Worm (Caenorhabditis elegans) whole organism, late embryonic: ENCODE data around the gene F35D2.2.
A peak's percentile ranks its signal among the peaks of the same experiment; 100 is the strongest.

Experiments used
- C38D4.7 ChIP-seq: fragments of 200-800 bp; sonication (Bioruptor generic); optimal IDR thresholded peaks from 2 replicates; lab custom pipeline; 2018; ENCODE audit warnings: mild to moderate bottlenecking, missing genetic modification characterization, moderate library complexity, missing compliant biosample characterization
- K02D7.2 ChIP-seq: sonication (generic microtip); optimal IDR thresholded peaks from 2 replicates; lab custom pipeline; 2017; ENCODE audit warnings: mild to moderate bottlenecking, missing genetic modification characterization, missing compliant biosample characterization
- K09A11.1 ChIP-seq: sonication (generic microtip); optimal IDR thresholded peaks from 2 replicates; lab custom pipeline; 2017; ENCODE audit warnings: antibody characterized with exemption, mild to moderate bottlenecking, missing genetic modification characterization, missing compliant biosample characterization; ENCODE audit not compliant: insufficient read depth
- T23F11.4 ChIP-seq: fragments of 200-800 bp; sonication (Bioruptor generic); optimal IDR thresholded peaks from 2 replicates; lab custom pipeline; 2018; ENCODE audit warnings: mild to moderate bottlenecking, missing genetic modification characterization, missing compliant biosample characterization
- Y22D7AL.16 ChIP-seq: sonication (generic microtip); optimal IDR thresholded peaks from 2 replicates; lab custom pipeline; 2016; ENCODE audit warnings: missing genetic modification characterization, missing compliant biosample characterization
- ahr-1 ChIP-seq: sonication (generic microtip); optimal IDR thresholded peaks from 2 replicates; lab custom pipeline; 2016; ENCODE audit warnings: missing genetic modification characterization, missing compliant biosample characterization
- ceh-14 ChIP-seq: sonication (generic microtip); optimal IDR thresholded peaks from 2 replicates; lab custom pipeline; 2016; ENCODE audit warnings: missing genotype, missing genetic modification characterization, missing compliant biosample characterization
- ceh-19 ChIP-seq: fragments of 200-800 bp; sonication (Bioruptor generic); optimal IDR thresholded peaks from 2 replicates; lab custom pipeline; 2018; ENCODE audit warnings: mild to moderate bottlenecking, missing genetic modification characterization, missing compliant biosample characterization
- ceh-2 ChIP-seq: sonication (generic microtip); optimal IDR thresholded peaks from 2 replicates; lab custom pipeline; 2016; ENCODE audit warnings: missing genotype, missing genetic modification characterization, missing compliant biosample characterization
- ceh-31 ChIP-seq: sonication (generic microtip); optimal IDR thresholded peaks from 2 replicates; lab custom pipeline; 2016; ENCODE audit warnings: missing genetic modification characterization, missing compliant biosample characterization
- ets-4 ChIP-seq: sonication (generic microtip); optimal IDR thresholded peaks from 2 replicates; lab custom pipeline; 2016; ENCODE audit warnings: missing genetic modification characterization, missing compliant biosample characterization
- fax-1 ChIP-seq: sonication (generic microtip); optimal IDR thresholded peaks from 2 replicates; lab custom pipeline; 2016; ENCODE audit warnings: missing genotype, missing genetic modification characterization, missing compliant biosample characterization
- fkh-10 ChIP-seq: fragments of 150-350 bp; optimal IDR thresholded peaks from 2 replicates; lab custom pipeline; 2014; ENCODE audit warnings: missing biosample characterization, missing genetic modification reagents, missing genetic modification characterization
- fkh-6 ChIP-seq: sonication (generic microtip); optimal IDR thresholded peaks from 2 replicates; lab custom pipeline; 2016; ENCODE audit warnings: missing genetic modification characterization, missing compliant biosample characterization
- hlh-13 ChIP-seq: fragments of 200-800 bp; sonication (Bioruptor generic); optimal IDR thresholded peaks from 2 replicates; lab custom pipeline; 2018; ENCODE audit warnings: mild to moderate bottlenecking, missing genetic modification characterization, missing compliant biosample characterization
- hlh-8 ChIP-seq: sonication (generic microtip); optimal IDR thresholded peaks from 2 replicates; lab custom pipeline; 2016; ENCODE audit warnings: missing genotype, missing genetic modification characterization, missing compliant biosample characterization
- lim-6 ChIP-seq: sonication (generic microtip); optimal IDR thresholded peaks from 2 replicates; lab custom pipeline; 2016; ENCODE audit warnings: missing genetic modification characterization, missing compliant biosample characterization
- mec-3 ChIP-seq: sonication (generic microtip); optimal IDR thresholded peaks from 2 replicates; lab custom pipeline; 2016; ENCODE audit warnings: borderline replicate concordance, missing genetic modification characterization, missing compliant biosample characterization
- nfya-1 ChIP-seq: sonication (generic microtip); optimal IDR thresholded peaks from 2 replicates; lab custom pipeline; 2017; ENCODE audit warnings: missing genetic modification characterization, mild to moderate bottlenecking, missing compliant biosample characterization, antibody characterized with exemption, moderate library complexity
- nhr-232 ChIP-seq: sonication (generic microtip); optimal IDR thresholded peaks from 2 replicates; lab custom pipeline; 2016; ENCODE audit warnings: missing genetic modification characterization, missing compliant biosample characterization
- npax-4 ChIP-seq: sonication (generic microtip); optimal IDR thresholded peaks from 2 replicates; lab custom pipeline; 2016; ENCODE audit warnings: missing genetic modification characterization, missing compliant biosample characterization
- pag-3 ChIP-seq: sonication (generic microtip); optimal IDR thresholded peaks from 2 replicates; lab custom pipeline; 2016; ENCODE audit warnings: missing compliant biosample characterization, missing genetic modification characterization, borderline replicate concordance
- pha-2 ChIP-seq: sonication (generic microtip); optimal IDR thresholded peaks from 2 replicates; lab custom pipeline; 2017; ENCODE audit warnings: mild to moderate bottlenecking, missing genetic modification characterization, missing compliant biosample characterization
- pha-4 ChIP-seq: fragments of 150-350 bp; optimal IDR thresholded peaks from 2 replicates; lab custom pipeline; 2018; ENCODE audit warnings: missing biosample characterization, missing genetic modification reagents, missing genetic modification characterization
- pqm-1 ChIP-seq: sonication (generic microtip); optimal IDR thresholded peaks from 2 replicates; lab custom pipeline; 2016; ENCODE audit warnings: missing genetic modification characterization, missing compliant biosample characterization
- pros-1 ChIP-seq: fragments of 150-350 bp; optimal IDR thresholded peaks from 2 replicates; lab custom pipeline; 2014; ENCODE audit warnings: missing biosample characterization, missing genetic modification reagents, missing genetic modification characterization
- rnt-1 ChIP-seq: sonication (generic microtip); optimal IDR thresholded peaks from 2 replicates; lab custom pipeline; 2016; ENCODE audit warnings: missing genetic modification characterization, missing compliant biosample characterization
- tbx-2 ChIP-seq: sonication (generic microtip); optimal IDR thresholded peaks from 2 replicates; lab custom pipeline; 2016; ENCODE audit warnings: missing genetic modification characterization, missing compliant biosample characterization
- unc-3 ChIP-seq, 2 experiments: fragments of 200-800 bp in 1 of 2; sonication (Bioruptor generic) in 1 of 2; sonication (generic microtip) in 1 of 2; conservative IDR thresholded peaks in 1 of 2; optimal IDR thresholded peaks in 1 of 2; 2 replicates each; pipeline versions ENCODE4 v1.3.6 to Lab custom; 2016 to 2022; ENCODE audit warnings: missing compliant biosample characterization in 2 of 2, missing genetic modification characterization in 2 of 2, missing genetic modification reagents in 1 of 2
- unc-42 ChIP-seq: sonication (generic microtip); optimal IDR thresholded peaks from 2 replicates; lab custom pipeline; 2016; ENCODE audit warnings: missing genotype, missing genetic modification characterization, missing compliant biosample characterization
- unc-55 ChIP-seq: sonication (generic microtip); optimal IDR thresholded peaks from 2 replicates; lab custom pipeline; 2017; ENCODE audit warnings: missing biosample characterization, missing genetic modification reagents, missing genetic modification characterization
- unc-86 ChIP-seq: sonication (generic microtip); optimal IDR thresholded peaks from 2 replicates; lab custom pipeline; 2016; ENCODE audit warnings: missing genetic modification characterization, missing compliant biosample characterization
- zip-5 ChIP-seq: sonication (generic microtip); optimal IDR thresholded peaks from 2 replicates; lab custom pipeline; 2016; ENCODE audit warnings: missing genetic modification characterization, missing compliant biosample characterization

The F35D2.2 gene

ce11 chrII:7537603-7538230, 36.5 kb upstream of the F35D2.2 start, which contains the start of gene nfi-1 (continued):
- TF ChIP-seq pros-1 (no peak), fax-1 (tag; lab: Kevin White, UChicago) (peak; percentile 17)
- TF ChIP-seq, all 69 proteins: peak for 10

- TF ChIP-seq ceh-31 (tag; lab: Kevin White, UChicago) = no peak
- TF ChIP-seq pha-2 (tag; lab: Kevin White, UChicago) = no peak
- TF ChIP-seq K02D7.2 (tag; lab: Kevin White, UChicago) = no peak
- TF ChIP-seq ceh-14 (tag; lab: Kevin White, UChicago) = no peak
- no peak for TF ChIP-seq zip-5 (tag; lab: Kevin White, UChicago)
- TF ChIP-seq Y22D7AL.16 (tag; lab: Kevin White, UChicago) = no peak
- TF ChIP-seq unc-42 = no peak
- TF ChIP-seq fkh-6 (tag; lab: Kevin White, UChicago) = no peak
- TF ChIP-seq ceh-19 (GFP tag; lab: Kevin White, UChicago) = no peak
- no peak for TF ChIP-seq nhr-232
- TF ChIP-seq ahr-1 (tag; lab: Kevin White, UChicago) = no peak
- no peak for TF ChIP-seq mec-3 (tag; lab: Kevin White, UChicago)
- TF ChIP-seq unc-55 = no peak
- no peak for TF ChIP-seq pha-4 (tag; lab: Kevin White, UChicago)
These were observed 31.3 kb upstream of the F35D2.2 start for ce11 chrII:7542952-7543351.

ce11 chrII:7543808-7544207, 30.4 kb upstream of the F35D2.2 start, which contains the start of gene rol-8:
TSS of gene rol-8 (plus strand) at chrII:7544108.
- TF ChIP-seq hlh-13 (GFP tag; lab: Kevin White, UChicago) (no peak), hlh-8 (tag; lab: Kevin White, UChicago) (no peak), Y22D7AL.16 (tag; lab: Kevin White, UChicago) (no peak), unc-86 (no peak), rnt-1 (tag; lab: Kevin White, UChicago) (no peak), tbx-2 (tag; lab: Kevin White, UChicago) (no peak)

- TF ChIP-seq unc-42 = no peak
These were observed 29.5 kb upstream of the F35D2.2 start for ce11 chrII:7544782-7545181.

ce11 chrII:7545364-7545763, 28.9 kb upstream of the F35D2.2 start:
- no peak for TF ChIP-seq hlh-13 (GFP tag; lab: Kevin White, UChicago)
- no peak for TF ChIP-seq nfya-1 (tag; lab: Kevin White, UChicago)
- no peak for TF ChIP-seq ets-4 (tag; lab: Kevin White, UChicago)
- no peak for TF ChIP-seq lim-6 (tag; lab: Kevin White, UChicago)
- no peak for TF ChIP-seq zip-5 (tag; lab: Kevin White, UChicago)
- no peak for TF ChIP-seq ceh-2 (tag; lab: Kevin White, UChicago)
- no peak for TF ChIP-seq unc-3 (GFP tag; conservative IDR thresholded peaks at IDR 0.05; lab: Robert Waterston, UW)
- no peak for TF ChIP-seq unc-3 (tag; optimal IDR thresholded peaks at IDR 0.05; lab: Kevin White, UChicago)
- no peak for TF ChIP-seq K02D7.2 (tag; lab: Kevin White, UChicago)
- no peak for TF ChIP-seq Y22D7AL.16 (tag; lab: Kevin White, UChicago)
- no peak for TF ChIP-seq K09A11.1 (tag; lab: Kevin White, UChicago)
- no peak for TF ChIP-seq T23F11.4 (GFP tag; lab: Kevin White, UChicago)
- no peak for TF ChIP-seq pha-4 (tag; lab: Kevin White, UChicago)
- TF ChIP-seq pag-3 (tag; lab: Kevin White, UChicago) = no peak
- TF ChIP-seq, all 69 proteins: peak for 0

ce11 chrII:7547269-7547668, 27.0 kb upstream of the F35D2.2 start:
- TF ChIP-seq pqm-1 (tag; lab: Kevin White, UChicago) (no peak), npax-4 (tag; lab: Kevin White, UChicago) (no peak), fkh-10 (GFP tag; lab: Kevin White, UChicago) (no peak), fkh-6 (tag; lab: Kevin White, UChicago) (no peak), C38D4.7 (GFP tag; lab: Kevin White, UChicago) (no peak), ceh-14 (tag; lab: Kevin White, UChicago) (no peak)
